Worm (Caenorhabditis elegans) whole organism, L3 larva: ENCODE measurements around the gene mrp-5.

Experiments
- R02D3.7 ChIP-seq: fragments of 150-350 bp; optimal IDR thresholded peaks from 2 replicates; lab custom pipeline; 2014; ENCODE audit warnings: missing biosample characterization, missing genetic modification characterization
- ZK546.5 ChIP-seq: sonication (generic microtip); optimal IDR thresholded peaks from 2 replicates; lab custom pipeline; 2017; ENCODE audit warnings: missing biosample characterization, missing genetic modification characterization
- ama-1 ChIP-seq: fragments of 150-350 bp; optimal IDR thresholded peaks from 2 replicates; lab custom pipeline; 2018
- ceh-16 ChIP-seq: sonication (generic microtip); optimal IDR thresholded peaks from 2 replicates; lab custom pipeline; 2017; ENCODE audit warnings: missing biosample characterization, missing genetic modification characterization
- ceh-28 ChIP-seq: fragments of 150-350 bp; optimal IDR thresholded peaks from 2 replicates; lab custom pipeline; 2014; ENCODE audit warnings: missing biosample characterization, missing genetic modification reagents, missing genetic modification characterization
- ceh-82 ChIP-seq: fragments of 150-350 bp; optimal IDR thresholded peaks from 2 replicates; lab custom pipeline; 2014; ENCODE audit warnings: missing biosample characterization, missing genetic modification characterization
- ceh-9 ChIP-seq: sonication (generic microtip); optimal IDR thresholded peaks from 2 replicates; lab custom pipeline; 2018; ENCODE audit warnings: missing biosample characterization, missing genetic modification characterization
- daf-12 ChIP-seq: fragments of 150-350 bp; optimal IDR thresholded peaks from 2 replicates; lab custom pipeline; 2014; ENCODE audit warnings: missing biosample characterization, missing genetic modification reagents, missing genetic modification characterization
- egl-27 ChIP-seq: sonication (generic microtip); optimal IDR thresholded peaks from 4 replicates; lab custom pipeline; 2017; ENCODE audit warnings: missing biosample characterization, missing genetic modification reagents, missing genetic modification characterization
- egl-5 ChIP-seq: fragments of 150-350 bp; optimal IDR thresholded peaks from 2 replicates; lab custom pipeline; 2017; ENCODE audit warnings: missing biosample characterization, missing genetic modification reagents, missing genetic modification characterization, inconsistent platforms
- elt-1 ChIP-seq: fragments of 150-350 bp; optimal IDR thresholded peaks from 2 replicates; lab custom pipeline; 2014; ENCODE audit warnings: missing biosample characterization, missing genetic modification characterization
- elt-2 ChIP-seq: sonication (generic microtip); optimal IDR thresholded peaks from 2 replicates; lab custom pipeline; 2016; ENCODE audit warnings: missing genetic modification reagents, mild to moderate bottlenecking, missing genetic modification characterization, missing compliant biosample characterization
- elt-3 ChIP-seq, 3 experiments: fragments of 150-350 bp in 1 of 3; sonication (generic microtip) in 2 of 3; optimal IDR thresholded peaks; 2 replicates in 2 of 3; 4 replicates in 1 of 3; lab custom pipeline; 2014 to 2017; ENCODE audit warnings: missing biosample characterization in 3 of 3, missing genetic modification characterization in 3 of 3
- eor-1 ChIP-seq, 2 experiments: fragments of 150-350 bp; optimal IDR thresholded peaks; 2 replicates each; lab custom pipeline; 2014 to 2018; ENCODE audit warnings: missing biosample characterization in 2 of 2, missing genetic modification characterization in 2 of 2
- fkh-10 ChIP-seq: sonication (generic microtip); optimal IDR thresholded peaks from 2 replicates; lab custom pipeline; 2017; ENCODE audit warnings: missing biosample characterization, missing genetic modification reagents, missing genetic modification characterization
- fkh-2 ChIP-seq: fragments of 150-350 bp; optimal IDR thresholded peaks from 2 replicates; lab custom pipeline; 2014; ENCODE audit warnings: missing biosample characterization, missing genetic modification reagents, missing genetic modification characterization
- fos-1 ChIP-seq: fragments of 150-350 bp; optimal IDR thresholded peaks from 2 replicates; lab custom pipeline; 2014; ENCODE audit warnings: missing biosample characterization, missing genetic modification characterization
- lin-39 ChIP-seq: fragments of 150-350 bp; optimal IDR thresholded peaks from 2 replicates; lab custom pipeline; 2018; ENCODE audit warnings: missing biosample characterization, missing genetic modification reagents, missing genetic modification characterization
- lsy-12 ChIP-seq: sonication (generic microtip); optimal IDR thresholded peaks from 2 replicates; lab custom pipeline; 2016; ENCODE audit warnings: mild to moderate bottlenecking, missing genetic modification characterization, missing compliant biosample characterization
- mdl-1 ChIP-seq: fragments of 150-350 bp; optimal IDR thresholded peaks from 2 replicates; lab custom pipeline; 2014; ENCODE audit warnings: missing biosample characterization, missing genetic modification characterization
- mml-1 ChIP-seq: fragments of 150-350 bp; sonication (generic microtip); optimal IDR thresholded peaks from 3 replicates; lab custom pipeline; 2014; ENCODE audit warnings: missing biosample characterization, missing genetic modification characterization
- nhr-11 ChIP-seq: fragments of 150-350 bp; optimal IDR thresholded peaks from 2 replicates; lab custom pipeline; 2014; ENCODE audit warnings: missing biosample characterization, missing genetic modification characterization
- nhr-12 ChIP-seq: fragments of 150-350 bp; optimal IDR thresholded peaks from 2 replicates; lab custom pipeline; 2014; ENCODE audit warnings: missing biosample characterization, missing genetic modification characterization
- nhr-23 ChIP-seq: fragments of 150-350 bp; optimal IDR thresholded peaks from 2 replicates; lab custom pipeline; 2014; ENCODE audit warnings: missing biosample characterization, missing genetic modification reagents, missing genetic modification characterization
- nhr-237 ChIP-seq: fragments of 150-350 bp; optimal IDR thresholded peaks from 2 replicates; lab custom pipeline; 2014; ENCODE audit warnings: missing biosample characterization, missing genetic modification characterization
- nhr-25 ChIP-seq: sonication (generic microtip); optimal IDR thresholded peaks from 2 replicates; lab custom pipeline; 2017; ENCODE audit warnings: missing biosample characterization, missing genetic modification characterization
- nhr-28 ChIP-seq: fragments of 150-350 bp; optimal IDR thresholded peaks from 2 replicates; lab custom pipeline; 2014; ENCODE audit warnings: missing biosample characterization, missing genetic modification characterization
- nhr-43 ChIP-seq: sonication (generic microtip); optimal IDR thresholded peaks from 2 replicates; lab custom pipeline; 2016; ENCODE audit warnings: mild to moderate bottlenecking, missing genetic modification characterization, missing compliant biosample characterization; ENCODE audit not compliant: poor library complexity, severe bottlenecking
- nhr-67 ChIP-seq: fragments of 150-350 bp; optimal IDR thresholded peaks from 2 replicates; lab custom pipeline; 2014; ENCODE audit warnings: missing biosample characterization, missing genetic modification characterization
- nhr-76 ChIP-seq: fragments of 150-350 bp; sonication (generic microtip); optimal IDR thresholded peaks from 5 replicates; lab custom pipeline; 2014; ENCODE audit warnings: missing biosample characterization, missing genetic modification characterization
- nhr-77 ChIP-seq: fragments of 150-350 bp; optimal IDR thresholded peaks from 2 replicates; lab custom pipeline; 2014; ENCODE audit warnings: missing biosample characterization, missing genetic modification characterization
- pha-4 ChIP-seq: fragments of 150-350 bp; optimal IDR thresholded peaks from 2 replicates; lab custom pipeline; 2014; ENCODE audit warnings: missing biosample characterization, missing genetic modification reagents, missing genetic modification characterization
- sea-2 ChIP-seq: fragments of 150-350 bp; sonication (generic microtip); optimal IDR thresholded peaks from 4 replicates; lab custom pipeline; 2014; ENCODE audit warnings: missing biosample characterization, missing genetic modification reagents, missing genetic modification characterization
- skn-1 ChIP-seq: fragments of 150-350 bp; optimal IDR thresholded peaks from 2 replicates; lab custom pipeline; 2014; ENCODE audit warnings: missing biosample characterization, missing genetic modification characterization
- snpc-4 ChIP-seq: fragments of 150-350 bp; optimal IDR thresholded peaks from 2 replicates; lab custom pipeline; 2014; ENCODE audit warnings: missing biosample characterization, missing genetic modification characterization
- tbx-2 ChIP-seq: sonication (generic microtip); optimal IDR thresholded peaks from 2 replicates; lab custom pipeline; 2016; ENCODE audit warnings: mild to moderate bottlenecking, missing genetic modification characterization, missing compliant biosample characterization
- unc-39 ChIP-seq: sonication (generic microtip); optimal IDR thresholded peaks from 4 replicates; lab custom pipeline; 2017; ENCODE audit warnings: missing biosample characterization, missing genetic modification characterization
- unc-62 ChIP-seq: fragments of 150-350 bp; sonication (generic microtip); optimal IDR thresholded peaks from 4 replicates; lab custom pipeline; 2014; ENCODE audit warnings: missing biosample characterization, missing genetic modification reagents, missing genetic modification characterization
- zag-1 ChIP-seq: fragments of 150-350 bp; optimal IDR thresholded peaks from 2 replicates; lab custom pipeline; 2014; ENCODE audit warnings: missing biosample characterization, missing genetic modification characterization
- ztf-11 ChIP-seq: fragments of 150-350 bp; optimal IDR thresholded peaks from 2 replicates; lab custom pipeline; 2014; ENCODE audit warnings: missing biosample characterization, missing genetic modification characterization
- ztf-4 ChIP-seq: fragments of 150-350 bp; optimal IDR thresholded peaks from 2 replicates; lab custom pipeline; 2014; ENCODE audit warnings: missing biosample characterization, missing genetic modification characterization

mrp-5 gene

ce11 chrX:14957176-14957575 is 11.1 kb upstream of the mrp-5 start:
- TF ChIP-seq egl-27 (tag; lab: Kevin White, UChicago) = no peak
- no peak for TF ChIP-seq R02D3.7 (tag; lab: Kevin White, UChicago)
- no peak for TF ChIP-seq ztf-4 (tag; lab: Kevin White, UChicago)
- no peak for TF ChIP-seq nhr-25 (tag; lab: Kevin White, UChicago)
- no peak for TF ChIP-seq pha-4 (tag; lab: Kevin White, UChicago)

ce11 chrX:14954548-14954947 is 8.4 kb upstream of the mrp-5 start, which contains the start of gene pag-3:
pag-3 (minus strand) TSS chrX:14954648.
- TF ChIP-seq ZK546.5 (no peak), fos-1 (tag; lab: Kevin White, UChicago) (no peak), ama-1 (no peak), nhr-23 (tag; lab: Kevin White, UChicago) (no peak), fkh-2 (tag; lab: Kevin White, UChicago) (no peak), snpc-4 (tag; lab: Kevin White, UChicago) (no peak), skn-1 (tag; lab: Kevin White, UChicago) (no peak)

- TF ChIP-seq ceh-28 (tag; lab: Kevin White, UChicago) = no peak
- TF ChIP-seq pha-4 (tag; lab: Kevin White, UChicago) = no peak
- TF ChIP-seq lsy-12 (tag; lab: Kevin White, UChicago) = no peak
- no peak for TF ChIP-seq eor-1 (tag; optimal IDR thresholded peaks at IDR 0.05; lab: Kevin White, UChicago)
- TF ChIP-seq mml-1 = no peak
- no peak for TF ChIP-seq ZK546.5
- TF ChIP-seq ztf-11 (tag; lab: Kevin White, UChicago) = no peak
- no peak for TF ChIP-seq lin-39
- no peak for TF ChIP-seq egl-5 (tag; lab: Kevin White, UChicago)
- no peak for TF ChIP-seq R02D3.7 (tag; lab: Kevin White, UChicago)
- TF ChIP-seq elt-3 (tag; optimal IDR thresholded peaks at IDR 0.05; lab: Kevin White, UChicago) = no peak
- TF ChIP-seq ceh-9 (tag; lab: Kevin White, UChicago) = no peak
- TF ChIP-seq nhr-77 (tag; lab: Kevin White, UChicago) = no peak
- no peak for TF ChIP-seq nhr-12 (tag; lab: Kevin White, UChicago)
- TF ChIP-seq unc-62 (GFP tag; lab: Kevin White, UChicago) = no peak
- TF ChIP-seq ceh-82 (tag; lab: Kevin White, UChicago) = no peak
- no peak for TF ChIP-seq fkh-2 (tag; lab: Kevin White, UChicago)
- TF ChIP-seq nhr-28 (tag; lab: Kevin White, UChicago) = no peak
Measured at ce11 chrX:14951797-14952196, 5.7 kb upstream of the mrp-5 start.

ce11 chrX:14947355-14947668 is 1.2 kb upstream of the mrp-5 start:
- TF ChIP-seq unc-39 (no peak), pha-4 (tag; lab: Kevin White, UChicago) (peak; percentile 3), nhr-23 (tag; lab: Kevin White, UChicago) (peak; percentile 76)

ce11 chrX:14946464-14947354 is 592 bp upstream of the mrp-5 start:
- TF ChIP-seq mml-1 (no peak), snpc-4 (tag; lab: Kevin White, UChicago) (peak; percentile 2), daf-12 (tag; lab: Kevin White, UChicago) (no peak), lsy-12 (tag; lab: Kevin White, UChicago) (no peak), egl-5 (tag; lab: Kevin White, UChicago) (peak; percentile 73), nhr-67 (tag; lab: Kevin White, UChicago) (no peak), ceh-82 (tag; lab: Kevin White, UChicago) (no peak), nhr-25 (tag; lab: Kevin White, UChicago) (no peak), ama-1 (no peak), lin-39 (no peak), nhr-28 (tag; lab: Kevin White, UChicago) (no peak), ztf-4 (tag; lab: Kevin White, UChicago) (no peak), nhr-11 (no peak), elt-3 (tag; optimal IDR thresholded peaks at IDR 0.05; lab: Kevin White, UChicago) (no peak), elt-2 (tag; lab: Kevin White, UChicago) (peak; percentile 99), ceh-16 (no peak), nhr-43 (peak; percentile 20), sea-2 (GFP tag; lab: Kevin White, UChicago) (no peak), tbx-2 (tag; lab: Kevin White, UChicago) (no peak), ceh-28 (tag; lab: Kevin White, UChicago) (no peak), nhr-12 (tag; lab: Kevin White, UChicago) (no peak), mdl-1 (no peak), skn-1 (tag; lab: Kevin White, UChicago) (no peak), fkh-10 (GFP tag; lab: Kevin White, UChicago) (no peak), egl-27 (tag; lab: Kevin White, UChicago) (no peak), fkh-2 (tag; lab: Kevin White, UChicago) (no peak), nhr-237 (tag; lab: Kevin White, UChicago) (no peak), fos-1 (tag; lab: Kevin White, UChicago) (no peak), ceh-9 (tag; lab: Kevin White, UChicago) (no peak), elt-1 (tag; lab: Kevin White, UChicago) (no peak), R02D3.7 (tag; lab: Kevin White, UChicago) (no peak), nhr-76 (tag; lab: Kevin White, UChicago) (no peak), zag-1 (tag; lab: Kevin White, UChicago) (no peak)
